Fruit fly (Drosophila melanogaster) whole organism, prepupa: ENCODE results near the gene Noa36.
A peak's percentile ranks its signal among the peaks of the same experiment; 100 is the strongest.

Experiments used
- CG10669 ChIP-seq: fragments of 200-800 bp; sonication (Bioruptor generic); optimal IDR thresholded peaks from 3 replicates; lab custom pipeline; 2018; ENCODE audit warnings: missing biosample characterization, mild to moderate bottlenecking, missing genetic modification characterization, moderate library complexity
- CG11294 ChIP-seq: fragments of 200-800 bp; sonication (Bioruptor generic); IDR thresholded peaks from 2 replicates; pipeline ENCODE4 v1.3.6; 2022; ENCODE audit warnings: missing biosample characterization, missing genetic modification characterization
- CG15336 ChIP-seq: fragments of 200-800 bp; sonication (Bioruptor generic); IDR thresholded peaks from 2 replicates; pipeline ENCODE4 v1.3.6; 2022; ENCODE audit warnings: missing biosample characterization, missing genetic modification characterization
- CG1621 ChIP-seq: fragments of 200-800 bp; sonication (Bioruptor generic); optimal IDR thresholded peaks from 3 replicates; lab custom pipeline; 2018; ENCODE audit warnings: missing biosample characterization, mild to moderate bottlenecking, missing genetic modification characterization
- CG16779 ChIP-seq: fragments of 200-800 bp; sonication (Bioruptor generic); optimal IDR thresholded peaks from 3 replicates; lab custom pipeline; 2017; ENCODE audit warnings: missing biosample characterization, mild to moderate bottlenecking, missing genetic modification characterization
- CG3032 ChIP-seq: fragments of 200-800 bp; optimal IDR thresholded peaks from 2 replicates; lab custom pipeline; 2019; ENCODE audit warnings: missing biosample characterization, mild to moderate bottlenecking, missing genetic modification characterization, moderate library complexity
- CG3919 ChIP-seq: fragments of 200-800 bp; sonication (Bioruptor generic); optimal IDR thresholded peaks from 3 replicates; lab custom pipeline; 2016; ENCODE audit warnings: missing biosample characterization, missing genetic modification characterization
- CG6163 ChIP-seq: fragments of 200-800 bp; sonication (Bioruptor generic); IDR thresholded peaks from 3 replicates; pipeline ENCODE4 v1.3.6; 2022; ENCODE audit warnings: missing biosample characterization, missing genetic modification characterization
- CG6792 ChIP-seq: fragments of 200-800 bp; sonication (Bioruptor generic); optimal IDR thresholded peaks from 3 replicates; lab custom pipeline; 2016; ENCODE audit warnings: missing biosample characterization, missing genetic modification characterization
- CG6854 ChIP-seq: fragments of 200-800 bp; sonication (Bioruptor generic); optimal IDR thresholded peaks from 2 replicates; lab custom pipeline; 2017; ENCODE audit warnings: missing biosample characterization, mild to moderate bottlenecking, missing genetic modification characterization
- CG8319 ChIP-seq: fragments of 200-800 bp; sonication (Bioruptor generic); optimal IDR thresholded peaks from 3 replicates; lab custom pipeline; 2016; ENCODE audit warnings: missing biosample characterization, missing genetic modification characterization
- CG9139 ChIP-seq: fragments of 200-800 bp; sonication (Bioruptor generic); optimal IDR thresholded peaks from 3 replicates; lab custom pipeline; 2017; ENCODE audit warnings: missing biosample characterization, mild to moderate bottlenecking, missing genetic modification characterization
- Eip75B ChIP-seq: fragments of 200-800 bp; sonication (Bioruptor generic); optimal IDR thresholded peaks from 3 replicates; lab custom pipeline; 2016; ENCODE audit warnings: missing biosample characterization, missing genetic modification characterization
- Eip78C ChIP-seq: fragments of 200-800 bp; sonication (Bioruptor generic); peaks from one replicate; lab custom pipeline; 2016; ENCODE audit warnings: missing biosample characterization, missing genetic modification characterization
- Ets96B ChIP-seq: fragments of 200-800 bp; optimal IDR thresholded peaks from 2 replicates; lab custom pipeline; 2019; ENCODE audit warnings: missing biosample characterization, mild to moderate bottlenecking, missing genetic modification characterization, moderate library complexity
- Hr38 ChIP-seq: sonication (Bioruptor generic); optimal IDR thresholded peaks from 2 replicates; lab custom pipeline; 2016; ENCODE audit warnings: missing biosample characterization, missing genetic modification characterization
- Hr39 ChIP-seq: fragments of 200-800 bp; sonication (Bioruptor generic); optimal IDR thresholded peaks from 2 replicates; lab custom pipeline; 2016; ENCODE audit warnings: missing biosample characterization, missing genetic modification characterization
- Hr4 ChIP-seq: fragments of 200-800 bp; sonication (Bioruptor generic); optimal IDR thresholded peaks from 3 replicates; lab custom pipeline; 2016; ENCODE audit warnings: missing biosample characterization, missing genetic modification characterization
- Met ChIP-seq: fragments of 200-800 bp; sonication (Bioruptor generic); optimal IDR thresholded peaks from 3 replicates; lab custom pipeline; 2016; ENCODE audit warnings: missing biosample characterization, missing genetic modification characterization
- Sox102F ChIP-seq: fragments of 200-800 bp; sonication (Bioruptor generic); optimal IDR thresholded peaks from 2 replicates; lab custom pipeline; 2016; ENCODE audit warnings: missing biosample characterization, mild to moderate bottlenecking, missing genetic modification characterization
- Sox15 ChIP-seq: fragments of 200-800 bp; sonication (Bioruptor generic); optimal IDR thresholded peaks from 3 replicates; lab custom pipeline; 2016; ENCODE audit warnings: missing biosample characterization, missing genetic modification characterization
- achi ChIP-seq: fragments of 200-800 bp; sonication (Bioruptor generic); optimal IDR thresholded peaks from 3 replicates; lab custom pipeline; 2016; ENCODE audit warnings: missing biosample characterization, missing genetic modification characterization
- acj6 ChIP-seq: fragments of 200-800 bp; sonication (Bioruptor generic); optimal IDR thresholded peaks from 3 replicates; lab custom pipeline; 2016; ENCODE audit warnings: missing biosample characterization, missing genetic modification characterization
- cyc ChIP-seq: fragments of 200-800 bp; sonication (Bioruptor generic); optimal IDR thresholded peaks from 3 replicates; lab custom pipeline; 2016; ENCODE audit warnings: missing biosample characterization, missing genetic modification characterization
- dsx ChIP-seq: fragments of 200-800 bp; optimal IDR thresholded peaks from 3 replicates; lab custom pipeline; 2019; ENCODE audit warnings: missing biosample characterization, mild to moderate bottlenecking, missing genetic modification characterization, moderate library complexity; ENCODE audit not compliant: poor library complexity, severe bottlenecking
- fd59A ChIP-seq: fragments of 200-800 bp; sonication (Bioruptor generic); optimal IDR thresholded peaks from 2 replicates; lab custom pipeline; 2017; ENCODE audit warnings: missing biosample characterization, mild to moderate bottlenecking, missing genetic modification characterization, missing genetic modification reagents
- fd85E ChIP-seq: fragments of 200-800 bp; sonication (Bioruptor generic); optimal IDR thresholded peaks from 3 replicates; lab custom pipeline; 2016; ENCODE audit warnings: missing biosample characterization, missing genetic modification characterization
- fkh ChIP-seq: fragments of 200-800 bp; sonication (Bioruptor generic); optimal IDR thresholded peaks from 3 replicates; lab custom pipeline; 2017; ENCODE audit warnings: missing biosample characterization, mild to moderate bottlenecking, missing genetic modification characterization, moderate library complexity
- lz ChIP-seq: fragments of 200-800 bp; sonication (Bioruptor generic); optimal IDR thresholded peaks from 3 replicates; lab custom pipeline; 2016; ENCODE audit warnings: missing biosample characterization, missing genetic modification characterization
- pdm3 ChIP-seq: fragments of 200-800 bp; sonication (Bioruptor generic); optimal IDR thresholded peaks from 3 replicates; lab custom pipeline; 2016; ENCODE audit warnings: missing biosample characterization, missing genetic modification characterization
- spab ChIP-seq: fragments of 200-800 bp; sonication (Bioruptor generic); optimal IDR thresholded peaks from 2 replicates; lab custom pipeline; 2017; ENCODE audit warnings: missing biosample characterization, mild to moderate bottlenecking, missing genetic modification characterization, missing genetic modification reagents
- ss ChIP-seq, 2 experiments: fragments of 200-800 bp; sonication (Bioruptor generic); optimal IDR thresholded peaks; 2 replicates in 1 of 2; 3 replicates in 1 of 2; lab custom pipeline; 2017 to 2018; ENCODE audit warnings: mild to moderate bottlenecking in 2 of 2, missing biosample characterization in 2 of 2, missing genetic modification characterization in 2 of 2, moderate library complexity in 1 of 2
- topi ChIP-seq: fragments of 200-800 bp; sonication (Bioruptor generic); optimal IDR thresholded peaks from 3 replicates; lab custom pipeline; 2016; ENCODE audit warnings: missing biosample characterization, missing genetic modification characterization

Gene Noa36

dm6 chr3R:28600144-28600792 lies 1.2 kb upstream of the Noa36 start:
- TF ChIP-seq CG16779, result no peak
- no peak for TF ChIP-seq CG6792 (GFP tag; lab: Kevin White, UChicago)
- TF ChIP-seq CG15336, result 0 out of 2 replicates have a peak, but pooled peaks have one; percentile 30
- no peak for TF ChIP-seq spab (GFP tag; lab: Kevin White, UChicago)
- no peak for TF ChIP-seq CG3032 (tag; lab: Kevin White, UChicago)
- TF ChIP-seq fkh (GFP tag; lab: Kevin White, UChicago), result peak; percentile 91
- no peak for TF ChIP-seq acj6
- TF ChIP-seq ss (GFP tag; optimal IDR thresholded peaks at IDR 0.05; lab: Kevin White, UChicago), result no peak
- no peak for TF ChIP-seq Met
- TF ChIP-seq CG1621 (tag; lab: Kevin White, UChicago), result no peak
- TF ChIP-seq Ets96B (tag; lab: Kevin White, UChicago), result no peak
- peak; percentile 52 for TF ChIP-seq Eip78C (GFP tag; lab: Kevin White, UChicago)
- no peak for TF ChIP-seq Hr4 (GFP tag; lab: Kevin White, UChicago)
- no peak for TF ChIP-seq Sox15 (GFP tag; lab: Kevin White, UChicago)
- TF ChIP-seq CG10669 (GFP tag; lab: Kevin White, UChicago), result no peak
- TF ChIP-seq lz, result peak; percentile 0
- no peak for TF ChIP-seq CG8319 (GFP tag; lab: Kevin White, UChicago)
- no peak for TF ChIP-seq pdm3 (GFP tag; lab: Kevin White, UChicago)
- TF ChIP-seq Sox102F (GFP tag; lab: Kevin White, UChicago), result no peak
- TF ChIP-seq topi (GFP tag; lab: Kevin White, UChicago), result no peak

- peak; percentile 99 for TF ChIP-seq fkh (GFP tag; lab: Kevin White, UChicago)
- TF ChIP-seq CG3919, result no peak
- TF ChIP-seq CG9139 (GFP tag; lab: Kevin White, UChicago), result no peak
Measured at dm6 chr3R:28597527-28597926, 1.6 kb downstream of the Noa36 start.

dm6 chr3R:28596357-28596756 lies 2.7 kb downstream of the Noa36 start:
- TF ChIP-seq Hr38 (GFP tag; lab: Kevin White, UChicago), result no peak
- no peak for TF ChIP-seq pdm3 (GFP tag; lab: Kevin White, UChicago)
- no peak for TF ChIP-seq CG6163 (GFP tag; lab: Robert Waterston, UW)
- TF ChIP-seq achi (GFP tag; lab: Kevin White, UChicago), result no peak
- no peak for TF ChIP-seq spab (GFP tag; lab: Kevin White, UChicago)
- no peak for TF ChIP-seq CG8319 (GFP tag; lab: Kevin White, UChicago)
- no peak for TF ChIP-seq fkh (GFP tag; lab: Kevin White, UChicago)
- TF ChIP-seq fd85E (GFP tag; lab: Kevin White, UChicago), result no peak
- TF ChIP-seq CG6854, result no peak
- TF ChIP-seq Hr39 (GFP tag; lab: Kevin White, UChicago), result no peak
- no peak for TF ChIP-seq Met
- no peak for TF ChIP-seq lz

dm6 chr3R:28595855-28596254 lies 3.2 kb downstream of the Noa36 start:
- TF ChIP-seq CG6792 (GFP tag; lab: Kevin White, UChicago) (no peak), Sox15 (GFP tag; lab: Kevin White, UChicago) (no peak), fkh (GFP tag; lab: Kevin White, UChicago) (peak; percentile 16)

- TF ChIP-seq CG15336 (no peak), CG6854 (no peak), CG11294 (GFP tag; lab: Robert Waterston, UW) (no peak), fd59A (GFP tag; lab: Kevin White, UChicago) (no peak), dsx (GFP tag; lab: Kevin White, UChicago) (no peak), cyc (GFP tag; lab: Kevin White, UChicago) (no peak), CG6792 (GFP tag; lab: Kevin White, UChicago) (no peak), fkh (GFP tag; lab: Kevin White, UChicago) (no peak), pdm3 (GFP tag; lab: Kevin White, UChicago) (no peak), spab (GFP tag; lab: Kevin White, UChicago) (no peak), CG3919 (no peak), acj6 (no peak), Eip75B (GFP tag; lab: Kevin White, UChicago) (no peak)
Measured at dm6 chr3R:28594900-28595299, 4.2 kb downstream of the Noa36 start.
